Worm (Caenorhabditis elegans) whole organism, L2 larva: Measurements from ENCODE around the gene hpo-28.

Experiments used
- C34F6.9 ChIP-seq: fragments of 150-350 bp; optimal IDR thresholded peaks from 2 replicates; lab custom pipeline; 2014; ENCODE audit warnings: missing biosample characterization, missing genetic modification characterization
- aly-2 ChIP-seq: fragments of 150-350 bp; optimal IDR thresholded peaks from 2 replicates; lab custom pipeline; 2014; ENCODE audit warnings: missing biosample characterization, missing genetic modification characterization
- ama-1 ChIP-seq: fragments of 150-350 bp; optimal IDR thresholded peaks from 2 replicates; lab custom pipeline; 2018; ENCODE audit warnings: inconsistent platforms
- ceh-16 ChIP-seq: fragments of 150-350 bp; optimal IDR thresholded peaks from 2 replicates; lab custom pipeline; 2014; ENCODE audit warnings: missing biosample characterization, missing genetic modification characterization
- ceh-82 ChIP-seq: fragments of 150-350 bp; optimal IDR thresholded peaks from 2 replicates; lab custom pipeline; 2014; ENCODE audit warnings: missing biosample characterization, missing genetic modification characterization
- crh-2 ChIP-seq: sonication (generic microtip); optimal IDR thresholded peaks from 2 replicates; lab custom pipeline; 2017; ENCODE audit warnings: missing biosample characterization, missing genetic modification characterization
- egl-27 ChIP-seq: sonication (generic microtip); optimal IDR thresholded peaks from 3 replicates; lab custom pipeline; 2017; ENCODE audit warnings: missing biosample characterization, missing genetic modification reagents, missing genetic modification characterization
- elt-1 ChIP-seq: fragments of 150-350 bp; optimal IDR thresholded peaks from 2 replicates; lab custom pipeline; 2014; ENCODE audit warnings: missing biosample characterization, missing genetic modification characterization
- elt-3 ChIP-seq: sonication (generic microtip); optimal IDR thresholded peaks from 2 replicates; lab custom pipeline; 2017; ENCODE audit warnings: missing biosample characterization, missing genetic modification characterization
- gmeb-1 ChIP-seq: fragments of 150-350 bp; optimal IDR thresholded peaks from 2 replicates; lab custom pipeline; 2014; ENCODE audit warnings: missing biosample characterization, missing genetic modification characterization
- lin-11 ChIP-seq: fragments of 150-350 bp; sonication (generic microtip); optimal IDR thresholded peaks from 2 replicates; lab custom pipeline; 2014; ENCODE audit warnings: missing biosample characterization, missing genetic modification characterization, inconsistent platforms, mixed read lengths
- lin-13 ChIP-seq: fragments of 150-350 bp; optimal IDR thresholded peaks from 2 replicates; lab custom pipeline; 2014; ENCODE audit warnings: missing biosample characterization, missing genetic modification reagents, missing genetic modification characterization
- lsy-2 ChIP-seq, 2 experiments: fragments of 150-350 bp in 1 of 2; sonication (generic microtip) in 1 of 2; optimal IDR thresholded peaks; 2 replicates each; lab custom pipeline; 2014 to 2017; ENCODE audit warnings: missing biosample characterization in 2 of 2, missing genetic modification characterization in 2 of 2
- mab-5 ChIP-seq: fragments of 150-350 bp; optimal IDR thresholded peaks from 2 replicates; lab custom pipeline; 2014; ENCODE audit warnings: missing biosample characterization, missing genetic modification characterization
- mdl-1 ChIP-seq, 2 experiments: fragments of 150-350 bp in 1 of 2; sonication (generic microtip) in 1 of 2; optimal IDR thresholded peaks; 2 replicates each; lab custom pipeline; 2017; ENCODE audit warnings: missing biosample characterization in 2 of 2, missing genetic modification characterization in 2 of 2
- nhr-12 ChIP-seq: fragments of 150-350 bp; optimal IDR thresholded peaks from 2 replicates; lab custom pipeline; 2014; ENCODE audit warnings: missing biosample characterization, missing genetic modification characterization
- nhr-21 ChIP-seq: fragments of 150-350 bp; optimal IDR thresholded peaks from 2 replicates; lab custom pipeline; 2014; ENCODE audit warnings: missing biosample characterization, missing genetic modification characterization
- nhr-23 ChIP-seq: fragments of 150-350 bp; optimal IDR thresholded peaks from 2 replicates; lab custom pipeline; 2014; ENCODE audit warnings: missing biosample characterization, missing genetic modification reagents, missing genetic modification characterization
- nhr-237 ChIP-seq: fragments of 150-350 bp; optimal IDR thresholded peaks from 2 replicates; lab custom pipeline; 2014; ENCODE audit warnings: missing biosample characterization, missing genetic modification characterization
- peb-1 ChIP-seq: fragments of 150-350 bp; optimal IDR thresholded peaks from 2 replicates; lab custom pipeline; 2014; ENCODE audit warnings: missing biosample characterization, missing genetic modification characterization
- sem-4 ChIP-seq: fragments of 150-350 bp; optimal IDR thresholded peaks from 2 replicates; lab custom pipeline; 2014; ENCODE audit warnings: missing biosample characterization, missing genetic modification reagents, missing genetic modification characterization
- sma-3 ChIP-seq: sonication (generic microtip); optimal IDR thresholded peaks from 2 replicates; lab custom pipeline; 2016; ENCODE audit warnings: missing genetic modification reagents, missing genetic modification characterization, missing compliant biosample characterization
- sma-9 ChIP-seq, 2 experiments: fragments of 150-350 bp in 1 of 2; sonication (generic microtip) in 1 of 2; optimal IDR thresholded peaks; 2 replicates each; lab custom pipeline; 2014 to 2016; ENCODE audit warnings: missing genetic modification characterization in 2 of 2, mild to moderate bottlenecking in 1 of 2, missing biosample characterization in 1 of 2, missing compliant biosample characterization in 1 of 2, missing genetic modification reagents in 1 of 2, moderate library complexity in 1 of 2
- snpc-4 ChIP-seq: fragments of 150-350 bp; optimal IDR thresholded peaks from 2 replicates; lab custom pipeline; 2014; ENCODE audit warnings: missing biosample characterization, missing genetic modification characterization
- unc-39 ChIP-seq: fragments of 150-350 bp; optimal IDR thresholded peaks from 2 replicates; lab custom pipeline; 2014; ENCODE audit warnings: missing biosample characterization, missing genetic modification characterization
- unc-62 ChIP-seq: fragments of 150-350 bp; optimal IDR thresholded peaks from 2 replicates; lab custom pipeline; 2014; ENCODE audit warnings: missing biosample characterization, missing genetic modification reagents, missing genetic modification characterization
- zag-1 ChIP-seq: fragments of 150-350 bp; optimal IDR thresholded peaks from 2 replicates; lab custom pipeline; 2014; ENCODE audit warnings: missing biosample characterization, missing genetic modification characterization
- ztf-11 ChIP-seq: sonication (generic microtip); optimal IDR thresholded peaks from 2 replicates; lab custom pipeline; 2017; ENCODE audit warnings: missing biosample characterization, missing genetic modification characterization

hpo-28 gene

ce11 chrIII:5721888-5722287 lies 12.8 kb upstream of the hpo-28 start (continued):
- TF ChIP-seq zag-1 (tag; lab: Kevin White, UChicago) (no peak), sma-3 (peak; percentile 84)

- TF ChIP-seq ztf-11 (tag; lab: Kevin White, UChicago) (no peak), elt-1 (no peak), unc-62 (GFP tag; lab: Kevin White, UChicago) (no peak), egl-27 (tag; lab: Kevin White, UChicago) (no peak), nhr-21 (tag; lab: Kevin White, UChicago) (no peak), nhr-237 (tag; lab: Kevin White, UChicago) (no peak), lsy-2 (tag; optimal IDR thresholded peaks at IDR 0.05; lab: Kevin White, UChicago) (no peak), sma-9 (GFP tag; optimal IDR thresholded peaks at IDR 0.05; lab: Kevin White, UChicago) (no peak), sma-9 (tag; optimal IDR thresholded peaks at IDR 0.05; lab: Kevin White, UChicago) (no peak), elt-3 (tag; lab: Kevin White, UChicago) (no peak), C34F6.9 (tag; lab: Kevin White, UChicago) (no peak), aly-2 (no peak), mab-5 (tag; lab: Kevin White, UChicago) (no peak), lin-11 (no peak)
Measured at ce11 chrIII:5721488-5721887, 12.4 kb upstream of the hpo-28 start.

- no peak for TF ChIP-seq lin-13
- TF ChIP-seq sem-4: no peak
- no peak for TF ChIP-seq elt-3 (tag; lab: Kevin White, UChicago)
- peak; percentile 2 for TF ChIP-seq sma-9 (GFP tag; optimal IDR thresholded peaks at IDR 0.05; lab: Kevin White, UChicago)
- no peak for TF ChIP-seq sma-9 (tag; optimal IDR thresholded peaks at IDR 0.05; lab: Kevin White, UChicago)
- TF ChIP-seq unc-39 (tag; lab: Kevin White, UChicago): no peak
- TF ChIP-seq snpc-4 (tag; lab: Kevin White, UChicago): no peak
- no peak for TF ChIP-seq crh-2 (tag; lab: Kevin White, UChicago)
- no peak for TF ChIP-seq nhr-237 (tag; lab: Kevin White, UChicago)
- TF ChIP-seq, all 48 proteins: peak for 1
Measured at ce11 chrIII:5720266-5721019, 11.3 kb upstream of the hpo-28 start.

- TF ChIP-seq gmeb-1 (tag; lab: Kevin White, UChicago) (peak; percentile 35), lsy-2 (tag; optimal IDR thresholded peaks at IDR 0.05; lab: Kevin White, UChicago) (peak; percentile 8 to 18), nhr-23 (tag; lab: Kevin White, UChicago) (no peak)
Measured at ce11 chrIII:5719832-5720194, 10.7 kb upstream of the hpo-28 start.

- TF ChIP-seq mdl-1 (tag; optimal IDR thresholded peaks at IDR 0.05; lab: Kevin White, UChicago) (no peak), ceh-16 (tag; lab: Kevin White, UChicago) (peak; percentile 80)
Measured at ce11 chrIII:5719105-5719831, 10.1 kb upstream of the hpo-28 start.

ce11 chrIII:5718385-5718784 lies 9.3 kb upstream of the hpo-28 start:
- TF ChIP-seq ceh-16 (tag; lab: Kevin White, UChicago) (peak; percentile 4), peb-1 (tag; lab: Kevin White, UChicago) (no peak)

- TF ChIP-seq crh-2 (tag; lab: Kevin White, UChicago): no peak
- TF ChIP-seq nhr-12 (tag; lab: Kevin White, UChicago): no peak
- TF ChIP-seq ama-1 (lab: Kevin White, UChicago): peak; percentile 28
- TF ChIP-seq ceh-82 (tag; lab: Kevin White, UChicago): no peak
- TF ChIP-seq, all 48 proteins: peak for 1
Measured at ce11 chrIII:5717173-5717748, 8.1 kb upstream of the hpo-28 start.
